Worm (Caenorhabditis elegans) whole organism, young adult: ENCODE data around the gene tag-131.
A peak's percentile ranks its signal among the peaks of the same experiment; 100 is the strongest.

Source experiments
- B0336.3 ChIP-seq: fragments of 200-800 bp; sonication (Bioruptor generic); IDR thresholded peaks from 2 replicates; pipeline ENCODE4 v1.3.6; 2022; ENCODE audit warnings: missing genetic modification characterization, missing compliant biosample characterization
- C06A6.2 ChIP-seq: fragments of 200-800 bp; sonication (Bioruptor generic); conservative IDR thresholded peaks from 2 replicates; pipeline ENCODE4 v1.3.6; 2022; ENCODE audit warnings: missing genetic modification characterization, missing compliant biosample characterization
- D2030.7 ChIP-seq: fragments of 200-800 bp; sonication (Bioruptor generic); IDR thresholded peaks from 2 replicates; pipeline ENCODE4 v1.3.6; 2022; ENCODE audit warnings: missing genetic modification reagents, missing genetic modification characterization, missing compliant biosample characterization
- F23B12.7 ChIP-seq: sonication (generic microtip); optimal IDR thresholded peaks from 2 replicates; lab custom pipeline; 2017; ENCODE audit warnings: missing genetic modification characterization, mild to moderate bottlenecking, missing compliant biosample characterization, antibody characterized with exemption, moderate library complexity; ENCODE audit not compliant: insufficient read depth
- F33H1.4 ChIP-seq: fragments of 200-800 bp; sonication (Bioruptor generic); IDR thresholded peaks from 2 replicates; pipeline ENCODE4 v1.3.6; 2022; ENCODE audit warnings: missing genetic modification reagents, missing genetic modification characterization, missing compliant biosample characterization
- F37B4.10 ChIP-seq: fragments of 200-800 bp; sonication (Bioruptor generic); IDR thresholded peaks from 2 replicates; pipeline ENCODE4 v1.3.6; 2022; ENCODE audit warnings: missing genetic modification characterization, missing compliant biosample characterization
- Y67H2A.10 ChIP-seq: fragments of 200-800 bp; sonication (Bioruptor generic); conservative IDR thresholded peaks from 2 replicates; pipeline ENCODE4 v1.3.6; 2022; ENCODE audit warnings: missing genetic modification reagents, missing genetic modification characterization, missing compliant biosample characterization
- attf-5 ChIP-seq: fragments of 200-800 bp; sonication (Bioruptor generic); optimal IDR thresholded peaks from 2 replicates; lab custom pipeline; 2018; ENCODE audit warnings: mild to moderate bottlenecking, missing genetic modification characterization, missing compliant biosample characterization
- bed-1 ChIP-seq: fragments of 200-800 bp; sonication (Bioruptor generic); IDR thresholded peaks from 2 replicates; pipeline ENCODE4 v1.3.6; 2022; ENCODE audit warnings: missing genetic modification reagents, missing genetic modification characterization, missing compliant biosample characterization
- bed-2 ChIP-seq: fragments of 200-800 bp; sonication (Bioruptor generic); IDR thresholded peaks from 2 replicates; pipeline ENCODE4 v1.3.6; 2022; ENCODE audit warnings: missing genetic modification reagents, missing genetic modification characterization, missing compliant biosample characterization
- cebp-1 ChIP-seq, 2 experiments: fragments of 200-800 bp in 1 of 2; sonication (Bioruptor generic) in 1 of 2; sonication (generic microtip) in 1 of 2; IDR thresholded peaks in 1 of 2; optimal IDR thresholded peaks in 1 of 2; 2 replicates each; pipeline versions ENCODE4 v1.3.6 to Lab custom; 2017 to 2022; ENCODE audit warnings: missing compliant biosample characterization in 2 of 2, missing genetic modification characterization in 2 of 2, mild to moderate bottlenecking in 1 of 2, missing genetic modification reagents in 1 of 2, moderate library complexity in 1 of 2
- ceh-91 ChIP-seq: fragments of 200-800 bp; sonication (Bioruptor generic); IDR thresholded peaks from 2 replicates; pipeline ENCODE4 v1.3.6; 2022; ENCODE audit warnings: missing genetic modification reagents, missing genetic modification characterization, missing compliant biosample characterization
- dox-1 ChIP-seq: fragments of 200-800 bp; sonication (Bioruptor generic); IDR thresholded peaks from 2 replicates; pipeline ENCODE4 v1.3.6; 2022; ENCODE audit warnings: missing genetic modification reagents, missing genetic modification characterization, missing compliant biosample characterization
- dpl-1 ChIP-seq: fragments of 150-350 bp; optimal IDR thresholded peaks from 2 replicates; lab custom pipeline; 2014; ENCODE audit warnings: missing biosample characterization, missing genetic modification reagents, missing genetic modification characterization
- hmg-1.2 ChIP-seq: fragments of 200-800 bp; sonication (Bioruptor generic); IDR thresholded peaks from 2 replicates; pipeline ENCODE4 v1.3.6; 2022; ENCODE audit warnings: missing genetic modification reagents, missing genetic modification characterization, missing compliant biosample characterization
- lag-1 ChIP-seq: fragments of 200-800 bp; sonication (Bioruptor generic); IDR thresholded peaks from 2 replicates; pipeline ENCODE4 v1.3.6; 2022; ENCODE audit warnings: missing genetic modification reagents, missing genetic modification characterization, missing compliant biosample characterization
- lin-35 ChIP-seq, 3 experiments: fragments of 150-350 bp in 2 of 3; sonication (generic microtip) in 1 of 3; optimal IDR thresholded peaks; 2 replicates each; lab custom pipeline; 2014 to 2018; ENCODE audit warnings: missing biosample characterization in 3 of 3, missing genetic modification characterization in 3 of 3, missing genetic modification reagents in 3 of 3
- lin-40 ChIP-seq: sonication (generic microtip); optimal IDR thresholded peaks from 2 replicates; lab custom pipeline; 2016; ENCODE audit warnings: missing genetic modification characterization, mild to moderate bottlenecking, missing compliant biosample characterization, missing genotype, missing genetic modification reagents
- lin-54 ChIP-seq: fragments of 200-800 bp; sonication (Bioruptor generic); optimal IDR thresholded peaks from 2 replicates; lab custom pipeline; 2018; ENCODE audit warnings: mild to moderate bottlenecking, missing genetic modification characterization, missing compliant biosample characterization
- lsl-1 ChIP-seq: fragments of 200-800 bp; sonication (Bioruptor generic); optimal IDR thresholded peaks from 2 replicates; lab custom pipeline; 2018; ENCODE audit warnings: mild to moderate bottlenecking, missing genetic modification characterization, moderate library complexity, missing compliant biosample characterization
- lsy-27 ChIP-seq: sonication (generic microtip); optimal IDR thresholded peaks from 2 replicates; lab custom pipeline; 2017; ENCODE audit warnings: missing genetic modification characterization, mild to moderate bottlenecking, missing compliant biosample characterization, antibody characterized with exemption, missing genotype, borderline replicate concordance; ENCODE audit not compliant: insufficient read depth
- madf-6 ChIP-seq: fragments of 200-800 bp; sonication (Bioruptor generic); IDR thresholded peaks from 2 replicates; pipeline ENCODE4 v1.3.6; 2022; ENCODE audit warnings: missing genetic modification reagents, missing genetic modification characterization, missing compliant biosample characterization
- mcd-1 ChIP-seq: fragments of 200-800 bp; sonication (Bioruptor generic); IDR thresholded peaks from 2 replicates; pipeline ENCODE4 v1.3.6; 2022; ENCODE audit warnings: missing genetic modification reagents, missing genetic modification characterization, missing compliant biosample characterization
- nfyb-1 ChIP-seq: fragments of 200-800 bp; sonication (Bioruptor generic); IDR thresholded peaks from 2 replicates; pipeline ENCODE4 v1.3.6; 2022; ENCODE audit warnings: missing genetic modification reagents, missing genetic modification characterization, missing compliant biosample characterization
- nhr-27 ChIP-seq: fragments of 200-800 bp; sonication (Bioruptor generic); optimal IDR thresholded peaks from 2 replicates; lab custom pipeline; 2018; ENCODE audit warnings: mild to moderate bottlenecking, missing genetic modification characterization, moderate library complexity, missing compliant biosample characterization
- nhr-80 ChIP-seq: sonication (generic microtip); optimal IDR thresholded peaks from 2 replicates; lab custom pipeline; 2016; ENCODE audit warnings: missing genetic modification characterization, missing compliant biosample characterization
- pbrm-1 ChIP-seq: fragments of 200-800 bp; sonication (Bioruptor generic); IDR thresholded peaks from 2 replicates; pipeline ENCODE4 v1.3.6; 2022; ENCODE audit warnings: missing genetic modification reagents, missing genetic modification characterization, missing compliant biosample characterization
- rcor-1 ChIP-seq: fragments of 200-800 bp; sonication (Bioruptor generic); IDR thresholded peaks from 2 replicates; pipeline ENCODE4 v1.3.6; 2022; ENCODE audit warnings: missing genetic modification reagents, missing genetic modification characterization, missing compliant biosample characterization
- repo-1 ChIP-seq: sonication (generic microtip); optimal IDR thresholded peaks from 2 replicates; lab custom pipeline; 2017; ENCODE audit warnings: mild to moderate bottlenecking, missing genetic modification characterization, missing compliant biosample characterization
- snpc-4 ChIP-seq, 5 experiments: fragments of 150-350 bp in 1 of 5; sonication (generic microtip) in 4 of 5; optimal IDR thresholded peaks; 2 replicates each; lab custom pipeline; 2014 to 2018; ENCODE audit warnings: missing genetic modification characterization in 5 of 5, missing biosample characterization in 3 of 5, antibody characterized with exemption in 2 of 5, mild to moderate bottlenecking in 2 of 5, missing compliant biosample characterization in 2 of 5, missing genotype in 2 of 5, moderate library complexity in 2 of 5, missing genetic modification reagents in 1 of 5
- somi-1 ChIP-seq: fragments of 200-800 bp; sonication (Bioruptor generic); optimal IDR thresholded peaks from 2 replicates; lab custom pipeline; 2018; ENCODE audit warnings: mild to moderate bottlenecking, missing genetic modification characterization, missing compliant biosample characterization
- tbp1 ChIP-seq: fragments of 200-800 bp; sonication (Bioruptor generic); optimal IDR thresholded peaks from 2 replicates; lab custom pipeline; 2018; ENCODE audit warnings: mild to moderate bottlenecking, missing genetic modification characterization, missing compliant biosample characterization
- ztf-18 ChIP-seq: sonication (generic microtip); optimal IDR thresholded peaks from 2 replicates; lab custom pipeline; 2016; ENCODE audit warnings: missing genotype, mild to moderate bottlenecking, missing genetic modification characterization, missing compliant biosample characterization

Gene tag-131

ce11 chrIII:4317065-4317752 lies at the start of gene tag-131:
Gene tag-131 (plus strand): TSS chrIII:4317702.
- TF ChIP-seq hmg-1.2 (peak; percentile 20; the same call in 1 of the 2 replicates), ceh-91 (GFP tag; lab: Robert Waterston, UW) (no peak)

ce11 chrIII:4269220-4269935 lies 48.1 kb upstream of the tag-131 start, which contains the start of the genes sftb-1 and R10E4.1:
Gene sftb-1 (minus strand): TSS chrIII:4269270.
Gene R10E4.1 (plus strand): TSS chrIII:4269743.
- TF ChIP-seq F23B12.7 (tag; lab: Kevin White, UChicago) (peak; percentile 27), rcor-1 (GFP tag; lab: Robert Waterston, UW) (peak; percentile 40; the same call in 1 of the 2 replicates), lin-35 (GFP tag; optimal IDR thresholded peaks at IDR 0.05; lab: Kevin White, UChicago) (peak in 1 of 3 experiments; percentile 66), lsl-1 (GFP tag; lab: Kevin White, UChicago) (peak; percentile 31), repo-1 (tag; lab: Kevin White, UChicago) (peak; percentile 15), lsy-27 (tag; lab: Kevin White, UChicago) (peak; percentile 5), ztf-18 (peak; percentile 94), cebp-1 (GFP tag; IDR thresholded peaks at IDR 0.05; lab: Robert Waterston, UW) (no peak), cebp-1 (tag; optimal IDR thresholded peaks at IDR 0.05; lab: Kevin White, UChicago) (peak; percentile 61), madf-6 (peak; percentile 63), lin-54 (GFP tag; lab: Kevin White, UChicago) (peak; percentile 59), pbrm-1 (GFP tag; lab: Robert Waterston, UW) (peak; percentile 55; the same call in 1 of the 2 replicates), C06A6.2 (GFP tag; lab: Robert Waterston, UW) (0 out of 2 replicates have a peak, but pooled peaks have one; percentile 29), mcd-1 (GFP tag; lab: Robert Waterston, UW) (peak; percentile 75), bed-2 (GFP tag; lab: Robert Waterston, UW) (no peak), attf-5 (GFP tag; lab: Kevin White, UChicago) (peak; percentile 36), Y67H2A.10 (GFP tag; lab: Robert Waterston, UW) (no peak), nfyb-1 (GFP tag; lab: Robert Waterston, UW) (0 out of 2 replicates have a peak, but pooled peaks have one; percentile 21), dpl-1 (peak; percentile 44), hmg-1.2 (0 out of 2 replicates have a peak, but pooled peaks have one; percentile 13), dox-1 (GFP tag; lab: Robert Waterston, UW) (peak; percentile 74), F33H1.4 (GFP tag; lab: Robert Waterston, UW) (peak; percentile 38), somi-1 (GFP tag; lab: Kevin White, UChicago) (no peak), B0336.3 (peak; percentile 41; the same call in 1 of the 2 replicates), lin-40 (tag; lab: Kevin White, UChicago) (peak; percentile 64), lag-1 (GFP tag; lab: Robert Waterston, UW) (no peak), nhr-80 (peak; percentile 23), nhr-27 (tag; lab: Kevin White, UChicago) (no peak), D2030.7 (GFP tag; lab: Robert Waterston, UW) (0 out of 2 replicates have a peak, but pooled peaks have one; percentile 12), F37B4.10 (GFP tag; lab: Robert Waterston, UW) (no peak), tbp1 (GFP tag; lab: Kevin White, UChicago) (peak; percentile 39), bed-1 (GFP tag; lab: Robert Waterston, UW) (no peak), snpc-4 (GFP tag; optimal IDR thresholded peaks at IDR 0.05; lab: Kevin White, UChicago) (peak; percentile 14), snpc-4 (tag; optimal IDR thresholded peaks at IDR 0.05; lab: Kevin White, UChicago) (peak in 3 of 4 experiments; percentile 24 to 40 (median 37))
